Worm (Caenorhabditis elegans): ENCODE results near the gene R02D3.8.

The R02D3.8 gene

ce11 chrIV:240257-240754 lies 16.7 kb downstream of the R02D3.8 start, which contains the start of the genes fnta-1 and cogc-8:
TSS of gene fnta-1 (minus strand) at chrIV:240307.
TSS of gene cogc-8 (plus strand) at chrIV:240451.
- TF ChIP-seq lin-15B (tag; optimal IDR thresholded peaks at IDR 0.05) = peak; percentile 41
- TF ChIP-seq nfya-1 (tag; optimal IDR thresholded peaks at IDR 0.05; ENCODE audit: insufficient read depth) = peak; percentile 48
- TF ChIP-seq ama-1 (optimal IDR thresholded peaks at IDR 0.05) = no peak
- TF ChIP-seq elt-2 (tag; optimal IDR thresholded peaks at IDR 0.05) = peak; percentile 14
- TF ChIP-seq hmg-11 (tag; optimal IDR thresholded peaks at IDR 0.05) = peak; percentile 29

ce11 chrIV:237350-237749 lies 19.7 kb downstream of the R02D3.8 start, which contains the start of gene ints-13:
TSS of gene ints-13 (minus strand) at chrIV:237450.
- TF ChIP-seq ceh-9 (tag; optimal IDR thresholded peaks at IDR 0.05) = no peak
- TF ChIP-seq ZK546.5 (tag; optimal IDR thresholded peaks at IDR 0.05) = no peak
- no peak for TF ChIP-seq egl-5 (tag; optimal IDR thresholded peaks at IDR 0.05)
- no peak for TF ChIP-seq ceh-28 (tag; optimal IDR thresholded peaks at IDR 0.05)
- TF ChIP-seq mml-1 (tag; optimal IDR thresholded peaks at IDR 0.05) = no peak

ce11 chrIV:236138-236537 lies 20.9 kb downstream of the R02D3.8 start:
- TF ChIP-seq nhr-67 (tag; optimal IDR thresholded peaks at IDR 0.05) (no peak), daf-12 (tag; optimal IDR thresholded peaks at IDR 0.05) (no peak), pqm-1 (tag; optimal IDR thresholded peaks at IDR 0.05) (no peak), nhr-28 (tag; optimal IDR thresholded peaks at IDR 0.05) (no peak), eor-1 (tag; optimal IDR thresholded peaks at IDR 0.05) (no peak), aly-2 (tag; optimal IDR thresholded peaks at IDR 0.05) (no peak), elt-2 (tag; optimal IDR thresholded peaks at IDR 0.05) (no peak), lsy-12 (tag; optimal IDR thresholded peaks at IDR 0.05) (no peak), fos-1 (tag; optimal IDR thresholded peaks at IDR 0.05) (no peak), ceh-9 (tag; optimal IDR thresholded peaks at IDR 0.05) (no peak), unc-39 (tag; optimal IDR thresholded peaks at IDR 0.05) (no peak), nhr-12 (tag; optimal IDR thresholded peaks at IDR 0.05) (no peak), ceh-28 (tag; optimal IDR thresholded peaks at IDR 0.05) (no peak), nfya-1 (tag; optimal IDR thresholded peaks at IDR 0.05; ENCODE audit: insufficient read depth) (no peak), snpc-4 (tag; optimal IDR thresholded peaks at IDR 0.05) (no peak), mml-1 (tag; optimal IDR thresholded peaks at IDR 0.05) (no peak)

ce11 chrIV:231673-232072 lies 25.3 kb downstream of the R02D3.8 start, which contains the start of gene gtf-2H1:
TSS of gene gtf-2H1 (minus strand) at chrIV:231773.
- TF ChIP-seq elt-2 (tag; optimal IDR thresholded peaks at IDR 0.05) (no peak), nhr-67 (tag; optimal IDR thresholded peaks at IDR 0.05) (no peak), ceh-9 (tag; optimal IDR thresholded peaks at IDR 0.05) (no peak)

ce11 chrIV:218252-218651 lies 38.8 kb downstream of the R02D3.8 start, which contains the start of gene prdx-6:
TSS of gene prdx-6 (plus strand) at chrIV:218552.
- TF ChIP-seq daf-12 (tag; optimal IDR thresholded peaks at IDR 0.05) (no peak), fkh-2 (tag; optimal IDR thresholded peaks at IDR 0.05) (no peak), nhr-77 (tag; optimal IDR thresholded peaks at IDR 0.05) (no peak), lin-15B (tag; optimal IDR thresholded peaks at IDR 0.05) (no peak), hmg-11 (tag; optimal IDR thresholded peaks at IDR 0.05) (no peak), elt-1 (tag; optimal IDR thresholded peaks at IDR 0.05) (no peak), ztf-4 (tag; optimal IDR thresholded peaks at IDR 0.05) (no peak), nhr-76 (tag; optimal IDR thresholded peaks at IDR 0.05) (no peak), sea-2 (GFP tag; optimal IDR thresholded peaks at IDR 0.05) (no peak), egl-27 (tag; optimal IDR thresholded peaks at IDR 0.05) (no peak)

DNA sequence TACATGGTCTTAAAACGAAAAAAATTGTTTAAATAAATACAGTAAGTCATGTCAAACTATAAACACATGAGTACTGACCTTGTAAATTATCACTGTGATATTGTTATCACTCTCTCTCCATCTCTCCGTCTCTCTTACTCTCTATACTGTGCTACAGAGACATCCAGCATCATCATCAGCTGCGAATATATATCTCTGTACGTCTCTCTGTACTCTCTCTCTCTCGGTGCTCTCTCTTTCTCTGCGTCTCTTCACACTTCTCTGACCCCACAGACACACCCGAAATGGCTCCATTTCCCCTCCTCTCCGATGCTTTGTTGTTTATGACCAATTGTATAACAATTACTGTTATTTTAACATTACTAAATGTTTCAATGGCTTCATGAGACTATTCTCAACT lies 46.4 kb downstream of the R02D3.8 start:
- no peak for TF ChIP-seq nhr-77 (tag; optimal IDR thresholded peaks at IDR 0.05)
- TF ChIP-seq fkh-2 (tag; optimal IDR thresholded peaks at IDR 0.05) = no peak
- TF ChIP-seq nfya-1 (tag; optimal IDR thresholded peaks at IDR 0.05; ENCODE audit: insufficient read depth) = peak; percentile 33
- no peak for TF ChIP-seq elt-3 (tag; optimal IDR thresholded peaks at IDR 0.05)
- TF ChIP-seq jun-1 (tag; optimal IDR thresholded peaks at IDR 0.05) = peak; percentile 51
- TF ChIP-seq hmg-11 (tag; optimal IDR thresholded peaks at IDR 0.05) = peak; percentile 76
- TF ChIP-seq nhr-11 (tag; optimal IDR thresholded peaks at IDR 0.05) = no peak
- no peak for TF ChIP-seq aly-2 (tag; optimal IDR thresholded peaks at IDR 0.05)
- no peak for TF ChIP-seq snpc-4 (tag; optimal IDR thresholded peaks at IDR 0.05)
- TF ChIP-seq ceh-82 (tag; optimal IDR thresholded peaks at IDR 0.05) = no peak
- no peak for TF ChIP-seq ceh-9 (tag; optimal IDR thresholded peaks at IDR 0.05)
- TF ChIP-seq ztf-4 (tag; optimal IDR thresholded peaks at IDR 0.05) = no peak
- TF ChIP-seq nhr-43 (tag; optimal IDR thresholded peaks at IDR 0.05; ENCODE audit: poor library complexity, severe bottlenecking) = no peak
- no peak for TF ChIP-seq mdl-1 (tag; optimal IDR thresholded peaks at IDR 0.05)
- peak; percentile 55 for TF ChIP-seq pha-4 (tag; optimal IDR thresholded peaks at IDR 0.05)
- TF ChIP-seq nhr-23 (tag; optimal IDR thresholded peaks at IDR 0.05) = peak; percentile 42
- no peak for TF ChIP-seq sea-2 (GFP tag; optimal IDR thresholded peaks at IDR 0.05)
- TF ChIP-seq nhr-67 (tag; optimal IDR thresholded peaks at IDR 0.05) = no peak
- no peak for TF ChIP-seq fkh-10 (GFP tag; optimal IDR thresholded peaks at IDR 0.05)
- peak; percentile 2 for TF ChIP-seq R02D3.7 (tag; optimal IDR thresholded peaks at IDR 0.05)
- no peak for TF ChIP-seq eor-1 (tag; optimal IDR thresholded peaks at IDR 0.05)
- no peak for TF ChIP-seq nhr-28 (tag; optimal IDR thresholded peaks at IDR 0.05)
- no peak for TF ChIP-seq ama-1 (optimal IDR thresholded peaks at IDR 0.05)
- no peak for TF ChIP-seq nhr-12 (tag; optimal IDR thresholded peaks at IDR 0.05)
- no peak for TF ChIP-seq daf-12 (tag; optimal IDR thresholded peaks at IDR 0.05)
- no peak for TF ChIP-seq zag-1 (tag; optimal IDR thresholded peaks at IDR 0.05)
- TF ChIP-seq ztf-11 (tag; optimal IDR thresholded peaks at IDR 0.05) = no peak
- no peak for TF ChIP-seq egl-27 (tag; optimal IDR thresholded peaks at IDR 0.05)

Measured in whole organism, L3 larva.